Worm (Caenorhabditis elegans) whole organism, early embryonic: ENCODE measurements around the gene T17A3.12.
A peak's percentile ranks its signal among the peaks of the same experiment; 100 is the strongest.

ENCODE experiments used
- B0310.2 ChIP-seq: sonication (generic microtip); optimal IDR thresholded peaks from 2 replicates; lab custom pipeline; 2016; ENCODE audit warnings: mild to moderate bottlenecking, missing genetic modification characterization, missing compliant biosample characterization
- F13C5.2 ChIP-seq: sonication (generic microtip); optimal IDR thresholded peaks from 2 replicates; lab custom pipeline; 2017; ENCODE audit warnings: mild to moderate bottlenecking, missing genetic modification characterization, inconsistent platforms, missing compliant biosample characterization
- aly-1 ChIP-seq: sonication (generic microtip); optimal IDR thresholded peaks from 2 replicates; lab custom pipeline; 2016; ENCODE audit warnings: missing genetic modification characterization, missing compliant biosample characterization
- ama-1 ChIP-seq: fragments of 150-350 bp; optimal IDR thresholded peaks from 2 replicates; lab custom pipeline; 2014
- ceh-13 ChIP-seq: fragments of 200-800 bp; sonication (Bioruptor generic); optimal IDR thresholded peaks from 2 replicates; lab custom pipeline; 2018; ENCODE audit warnings: mild to moderate bottlenecking, missing genetic modification characterization, missing compliant biosample characterization
- ceh-36 ChIP-seq: sonication (generic microtip); optimal IDR thresholded peaks from 2 replicates; lab custom pipeline; 2016; ENCODE audit warnings: missing genetic modification characterization, inconsistent platforms, missing compliant biosample characterization
- ets-7 ChIP-seq: sonication (generic microtip); optimal IDR thresholded peaks from 2 replicates; lab custom pipeline; 2016; ENCODE audit warnings: missing genotype, missing genetic modification characterization, missing compliant biosample characterization
- flt-1 ChIP-seq: fragments of 200-800 bp; sonication (Bioruptor generic); IDR thresholded peaks from 2 replicates; pipeline ENCODE4 v1.3.6; 2022; ENCODE audit warnings: missing genetic modification characterization, missing compliant biosample characterization
- hmbx-1 ChIP-seq: sonication (generic microtip); optimal IDR thresholded peaks from 2 replicates; lab custom pipeline; 2016; ENCODE audit warnings: mild to moderate bottlenecking, missing genetic modification characterization, missing compliant biosample characterization
- hmg-4 ChIP-seq: fragments of 200-800 bp; sonication (Bioruptor generic); optimal IDR thresholded peaks from 2 replicates; lab custom pipeline; 2018; ENCODE audit warnings: mild to moderate bottlenecking, missing genetic modification characterization, missing compliant biosample characterization
- hnd-1 ChIP-seq: sonication (generic microtip); optimal IDR thresholded peaks from 2 replicates; lab custom pipeline; 2016; ENCODE audit warnings: missing genetic modification characterization, missing compliant biosample characterization
- pes-1 ChIP-seq: fragments of 200-800 bp; sonication (Bioruptor generic); IDR thresholded peaks from 2 replicates; pipeline ENCODE4 v1.3.6; 2022; ENCODE audit warnings: missing genetic modification reagents, missing genetic modification characterization, missing compliant biosample characterization
- scrt-1 ChIP-seq: fragments of 200-800 bp; sonication (Bioruptor generic); IDR thresholded peaks from 2 replicates; pipeline ENCODE4 v1.3.6; 2022; ENCODE audit warnings: missing genetic modification characterization, missing compliant biosample characterization
- sea-1 ChIP-seq: fragments of 200-800 bp; sonication (Bioruptor generic); conservative IDR thresholded peaks from 2 replicates; pipeline ENCODE4 v1.3.6; 2022; ENCODE audit warnings: missing genetic modification characterization, missing compliant biosample characterization
- tbx-11 ChIP-seq: fragments of 200-800 bp; sonication (Bioruptor generic); IDR thresholded peaks from 2 replicates; pipeline ENCODE4 v1.3.6; 2022; ENCODE audit warnings: missing genetic modification characterization, missing compliant biosample characterization
- tbx-37 ChIP-seq: fragments of 200-800 bp; sonication (Bioruptor generic); conservative IDR thresholded peaks from 2 replicates; pipeline ENCODE4 v1.3.6; 2022; ENCODE audit warnings: missing genetic modification reagents, missing genetic modification characterization, missing compliant biosample characterization
- tra-4 ChIP-seq: sonication (generic microtip); optimal IDR thresholded peaks from 2 replicates; lab custom pipeline; 2017; ENCODE audit warnings: missing genetic modification characterization, missing compliant biosample characterization

T17A3.12 gene

ce11 chrIII:143121-143520 is 1.9 kb downstream of the T17A3.12 start, which contains the start of gene fbxb-82:
Gene fbxb-82 (minus strand): TSS chrIII:143221.
- TF ChIP-seq hmbx-1 (tag; lab: Kevin White, UChicago) (no peak), tbx-11 (GFP tag; lab: Robert Waterston, UW) (no peak), sea-1 (no peak), ama-1 (lab: Kevin White, UChicago) (no peak), ceh-13 (no peak), hmg-4 (GFP tag; lab: Kevin White, UChicago) (no peak), ets-7 (tag; lab: Kevin White, UChicago) (no peak), pes-1 (GFP tag; lab: Robert Waterston, UW) (no peak), aly-1 (tag; lab: Kevin White, UChicago) (no peak), ceh-36 (no peak), B0310.2 (tag; lab: Kevin White, UChicago) (no peak), tbx-37 (GFP tag; lab: Robert Waterston, UW) (no peak), flt-1 (GFP tag; lab: Robert Waterston, UW) (no peak), scrt-1 (GFP tag; lab: Robert Waterston, UW) (no peak), tra-4 (tag; lab: Kevin White, UChicago) (no peak), hnd-1 (tag; lab: Kevin White, UChicago) (no peak)

ce11 chrIII:140904-141303 is 4.1 kb downstream of the T17A3.12 start, which contains the start of gene fbxb-81:
Gene fbxb-81 (minus strand): TSS chrIII:141217.
- no peak for TF ChIP-seq tra-4 (tag; lab: Kevin White, UChicago)
- no peak for TF ChIP-seq B0310.2 (tag; lab: Kevin White, UChicago)
- TF ChIP-seq hmbx-1 (tag; lab: Kevin White, UChicago), result no peak
- TF ChIP-seq sea-1, result no peak
- TF ChIP-seq ceh-13, result no peak
- no peak for TF ChIP-seq flt-1 (GFP tag; lab: Robert Waterston, UW)

- TF ChIP-seq ets-7 (tag; lab: Kevin White, UChicago) (no peak), sea-1 (no peak), ama-1 (lab: Kevin White, UChicago) (no peak), scrt-1 (GFP tag; lab: Robert Waterston, UW) (no peak), hmg-4 (GFP tag; lab: Kevin White, UChicago) (no peak), B0310.2 (tag; lab: Kevin White, UChicago) (no peak), tra-4 (tag; lab: Kevin White, UChicago) (no peak), hnd-1 (tag; lab: Kevin White, UChicago) (no peak), ceh-36 (no peak), hmbx-1 (tag; lab: Kevin White, UChicago) (no peak), flt-1 (GFP tag; lab: Robert Waterston, UW) (no peak), ceh-13 (no peak), aly-1 (tag; lab: Kevin White, UChicago) (no peak), tbx-37 (GFP tag; lab: Robert Waterston, UW) (no peak), pes-1 (GFP tag; lab: Robert Waterston, UW) (no peak)
Observed at ce11 chrIII:134194-134593, 10.8 kb downstream of the T17A3.12 start, which contains the start of gene pals-25. Gene pals-25 (plus strand): TSS chrIII:134494.

ce11 chrIII:132118-132517 is 12.9 kb downstream of the T17A3.12 start, which contains the start of gene pals-22:
Gene pals-22 (plus strand): TSS chrIII:132418.
- TF ChIP-seq hmg-4 (GFP tag; lab: Kevin White, UChicago), result no peak
- TF ChIP-seq flt-1 (GFP tag; lab: Robert Waterston, UW), result no peak
- no peak for TF ChIP-seq B0310.2 (tag; lab: Kevin White, UChicago)
- no peak for TF ChIP-seq sea-1
- TF ChIP-seq F13C5.2 (tag; lab: Kevin White, UChicago), result no peak
- TF ChIP-seq aly-1 (tag; lab: Kevin White, UChicago), result no peak
- TF ChIP-seq ceh-13, result no peak
- TF ChIP-seq tra-4 (tag; lab: Kevin White, UChicago), result no peak
- TF ChIP-seq hnd-1 (tag; lab: Kevin White, UChicago), result no peak
- no peak for TF ChIP-seq pes-1 (GFP tag; lab: Robert Waterston, UW)

ce11 chrIII:131627-132026 is 13.4 kb downstream of the T17A3.12 start:
- TF ChIP-seq F13C5.2 (tag; lab: Kevin White, UChicago) (peak; percentile 31), tbx-11 (GFP tag; lab: Robert Waterston, UW) (no peak), sea-1 (no peak)

- TF ChIP-seq B0310.2 (tag; lab: Kevin White, UChicago) (no peak), hmbx-1 (tag; lab: Kevin White, UChicago) (no peak), tra-4 (tag; lab: Kevin White, UChicago) (no peak), hmg-4 (GFP tag; lab: Kevin White, UChicago) (no peak), flt-1 (GFP tag; lab: Robert Waterston, UW) (no peak), ceh-13 (no peak), hnd-1 (tag; lab: Kevin White, UChicago) (no peak), ama-1 (lab: Kevin White, UChicago) (no peak), ets-7 (tag; lab: Kevin White, UChicago) (no peak), F13C5.2 (tag; lab: Kevin White, UChicago) (no peak), pes-1 (GFP tag; lab: Robert Waterston, UW) (no peak), scrt-1 (GFP tag; lab: Robert Waterston, UW) (no peak)
Observed at ce11 chrIII:130650-131049, 14.3 kb downstream of the T17A3.12 start, which contains the start of the genes nhr-280 and C29F9.2. Gene nhr-280 (minus strand): TSS chrIII:130750. Gene C29F9.2 (plus strand): TSS chrIII:130947.

- TF ChIP-seq ceh-36 (no peak), hmg-4 (GFP tag; lab: Kevin White, UChicago) (no peak), pes-1 (GFP tag; lab: Robert Waterston, UW) (no peak), ceh-13 (no peak), hnd-1 (tag; lab: Kevin White, UChicago) (no peak), sea-1 (no peak), hmbx-1 (tag; lab: Kevin White, UChicago) (no peak), scrt-1 (GFP tag; lab: Robert Waterston, UW) (no peak), F13C5.2 (tag; lab: Kevin White, UChicago) (no peak), B0310.2 (tag; lab: Kevin White, UChicago) (no peak)
Observed at ce11 chrIII:124478-124877, 20.5 kb downstream of the T17A3.12 start, which contains the start of gene pals-23. Gene pals-23 (plus strand): TSS chrIII:124778.
